Worm (Caenorhabditis elegans) whole organism, L4 larva: Measurements from ENCODE around the gene ZK470.6.

Experiments
- F37D6.2 ChIP-seq: sonication (generic microtip); optimal IDR thresholded peaks from 2 replicates; lab custom pipeline; 2016; ENCODE audit warnings: mild to moderate bottlenecking, missing genetic modification characterization, missing compliant biosample characterization
- F49E8.2 ChIP-seq: sonication (generic microtip); optimal IDR thresholded peaks from 2 replicates; lab custom pipeline; 2016; ENCODE audit warnings: missing compliant biosample characterization, mild to moderate bottlenecking, missing genetic modification characterization, borderline replicate concordance
- T26A8.4 ChIP-seq: fragments of 200-800 bp; sonication (Bioruptor generic); IDR thresholded peaks from 2 replicates; pipeline ENCODE4 v1.3.6; 2022; ENCODE audit warnings: missing genetic modification characterization, missing compliant biosample characterization
- ZK546.5 ChIP-seq, 2 experiments: sonication (generic microtip); optimal IDR thresholded peaks; 2 replicates each; lab custom pipeline; 2017; ENCODE audit warnings: missing biosample characterization in 2 of 2, missing genetic modification characterization in 2 of 2
- aha-1 ChIP-seq: fragments of 150-350 bp; peaks from one replicate; lab custom pipeline; 2014; ENCODE audit warnings: missing biosample characterization, missing genetic modification characterization
- ama-1 ChIP-seq: fragments of 150-350 bp; optimal IDR thresholded peaks from 2 replicates; lab custom pipeline; 2014; ENCODE audit warnings: inconsistent platforms, mixed read lengths
- arid-1 ChIP-seq: fragments of 200-800 bp; sonication (Bioruptor generic); conservative IDR thresholded peaks from 2 replicates; pipeline ENCODE4 v1.3.6; 2022; ENCODE audit warnings: missing genetic modification reagents, missing genetic modification characterization, missing compliant biosample characterization
- ceh-28 ChIP-seq: fragments of 150-350 bp; optimal IDR thresholded peaks from 2 replicates; lab custom pipeline; 2014; ENCODE audit warnings: missing biosample characterization, missing genetic modification reagents, missing genetic modification characterization
- ceh-62 ChIP-seq: sonication (generic microtip); optimal IDR thresholded peaks from 2 replicates; lab custom pipeline; 2017; ENCODE audit warnings: missing biosample characterization, missing genetic modification characterization
- ctbp-1 ChIP-seq: fragments of 200-800 bp; sonication (Bioruptor generic); IDR thresholded peaks from 2 replicates; pipeline ENCODE4 v1.3.6; 2022; ENCODE audit warnings: missing genetic modification reagents, missing genetic modification characterization, missing compliant biosample characterization
- daf-12 ChIP-seq: fragments of 150-350 bp; optimal IDR thresholded peaks from 2 replicates; lab custom pipeline; 2014; ENCODE audit warnings: missing biosample characterization, missing genetic modification reagents, missing genetic modification characterization
- dpl-1 ChIP-seq: fragments of 150-350 bp; optimal IDR thresholded peaks from 2 replicates; lab custom pipeline; 2014; ENCODE audit warnings: missing biosample characterization, missing genetic modification reagents, missing genetic modification characterization
- dve-1 ChIP-seq: sonication (generic microtip); optimal IDR thresholded peaks from 2 replicates; lab custom pipeline; 2017; ENCODE audit warnings: antibody characterized with exemption, mild to moderate bottlenecking, missing genetic modification characterization, missing compliant biosample characterization; ENCODE audit not compliant: insufficient read depth
- egl-43 ChIP-seq: fragments of 200-800 bp; sonication (Bioruptor generic); IDR thresholded peaks from 2 replicates; pipeline ENCODE4 v1.3.6; 2022; ENCODE audit warnings: missing genetic modification reagents, missing genetic modification characterization, missing compliant biosample characterization
- fos-1 ChIP-seq: fragments of 150-350 bp; optimal IDR thresholded peaks from 2 replicates; lab custom pipeline; 2014; ENCODE audit warnings: missing biosample characterization, missing genetic modification characterization
- hlh-11 ChIP-seq: fragments of 200-800 bp; sonication (Bioruptor generic); optimal IDR thresholded peaks from 2 replicates; lab custom pipeline; 2018; ENCODE audit warnings: mild to moderate bottlenecking, missing genetic modification characterization, missing compliant biosample characterization
- hlh-30 ChIP-seq: sonication (generic microtip); optimal IDR thresholded peaks from 2 replicates; lab custom pipeline; 2017; ENCODE audit warnings: antibody characterized with exemption, mild to moderate bottlenecking, missing genetic modification characterization, missing compliant biosample characterization; ENCODE audit not compliant: insufficient read depth
- hmg-1.1 ChIP-seq: fragments of 200-800 bp; sonication (Bioruptor generic); IDR thresholded peaks from 2 replicates; pipeline ENCODE4 v1.3.6; 2022; ENCODE audit warnings: missing genetic modification reagents, missing genetic modification characterization, missing compliant biosample characterization
- jun-1 ChIP-seq: fragments of 150-350 bp; optimal IDR thresholded peaks from 2 replicates; lab custom pipeline; 2014; ENCODE audit warnings: missing biosample characterization, missing genetic modification reagents, missing genetic modification characterization
- lim-7 ChIP-seq: fragments of 200-800 bp; sonication (Bioruptor generic); IDR thresholded peaks from 2 replicates; pipeline ENCODE4 v1.3.6; 2022; ENCODE audit warnings: missing genetic modification characterization, missing compliant biosample characterization
- lin-13 ChIP-seq: fragments of 150-350 bp; optimal IDR thresholded peaks from 2 replicates; lab custom pipeline; 2014; ENCODE audit warnings: missing biosample characterization, missing genetic modification reagents, missing genetic modification characterization
- madf-5 ChIP-seq, 2 experiments: fragments of 200-800 bp; sonication (Bioruptor generic); IDR thresholded peaks; 2 replicates each; pipeline ENCODE4 v1.3.6; 2022; ENCODE audit warnings: missing compliant biosample characterization in 2 of 2, missing genetic modification characterization in 2 of 2
- madf-9 ChIP-seq: fragments of 200-800 bp; sonication (Bioruptor generic); conservative IDR thresholded peaks from 2 replicates; pipeline ENCODE4 v1.3.6; 2022; ENCODE audit warnings: missing genetic modification reagents, missing genetic modification characterization, missing compliant biosample characterization
- mdl-1 ChIP-seq, 2 experiments: fragments of 150-350 bp in 1 of 2; sonication (generic microtip) in 1 of 2; optimal IDR thresholded peaks; 2 replicates each; lab custom pipeline; 2014 to 2017; ENCODE audit warnings: missing biosample characterization in 2 of 2, missing genetic modification characterization in 2 of 2
- mep-1 ChIP-seq: fragments of 150-350 bp; sonication (generic microtip); optimal IDR thresholded peaks from 3 replicates; lab custom pipeline; 2014; ENCODE audit warnings: missing biosample characterization, missing genetic modification characterization
- mes-2 ChIP-seq: sonication (generic microtip); optimal IDR thresholded peaks from 2 replicates; lab custom pipeline; 2016; ENCODE audit warnings: missing genotype, mild to moderate bottlenecking, missing genetic modification characterization, missing compliant biosample characterization; ENCODE audit not compliant: poor library complexity, severe bottlenecking
- nhr-10 ChIP-seq: fragments of 150-350 bp; optimal IDR thresholded peaks from 2 replicates; lab custom pipeline; 2014; ENCODE audit warnings: missing biosample characterization, missing genetic modification characterization
- nhr-102 ChIP-seq: sonication (generic microtip); optimal IDR thresholded peaks from 2 replicates; lab custom pipeline; 2016; ENCODE audit warnings: mild to moderate bottlenecking, missing genetic modification characterization, moderate library complexity, missing compliant biosample characterization
- nhr-11 ChIP-seq: fragments of 150-350 bp; optimal IDR thresholded peaks from 2 replicates; lab custom pipeline; 2014; ENCODE audit warnings: missing biosample characterization, missing genetic modification characterization
- nhr-48 ChIP-seq: sonication (generic microtip); optimal IDR thresholded peaks from 2 replicates; lab custom pipeline; 2016; ENCODE audit warnings: mild to moderate bottlenecking, missing genetic modification characterization, missing compliant biosample characterization
- nhr-6 ChIP-seq: fragments of 150-350 bp; optimal IDR thresholded peaks from 2 replicates; lab custom pipeline; 2014; ENCODE audit warnings: missing biosample characterization, missing genetic modification characterization
- nhr-77 ChIP-seq: fragments of 150-350 bp; optimal IDR thresholded peaks from 2 replicates; lab custom pipeline; 2014; ENCODE audit warnings: missing biosample characterization, missing genetic modification characterization
- pha-4 ChIP-seq, 2 experiments: fragments of 150-350 bp in 1 of 2; fragments of 200-800 bp in 1 of 2; sonication (Bioruptor generic) in 1 of 2; IDR thresholded peaks in 1 of 2; optimal IDR thresholded peaks in 1 of 2; 2 replicates each; pipeline versions ENCODE4 v1.3.6 to Lab custom; 2014 to 2022; ENCODE audit warnings: missing genetic modification characterization in 2 of 2, missing genetic modification reagents in 2 of 2, missing biosample characterization in 1 of 2, missing compliant biosample characterization in 1 of 2
- rbr-2 ChIP-seq: sonication (generic microtip); optimal IDR thresholded peaks from 2 replicates; lab custom pipeline; 2016; ENCODE audit warnings: missing genotype, missing genetic modification characterization, missing compliant biosample characterization
- saeg-2 ChIP-seq: fragments of 200-800 bp; sonication (Bioruptor generic); IDR thresholded peaks from 2 replicates; pipeline ENCODE4 v1.3.6; 2022; ENCODE audit warnings: missing genetic modification reagents, missing genetic modification characterization, missing compliant biosample characterization
- skn-1 ChIP-seq: fragments of 150-350 bp; optimal IDR thresholded peaks from 2 replicates; lab custom pipeline; 2014; ENCODE audit warnings: missing biosample characterization, missing genetic modification characterization
- snpc-1.2 ChIP-seq: fragments of 200-800 bp; sonication (Bioruptor generic); IDR thresholded peaks from 2 replicates; pipeline ENCODE4 v1.3.6; 2022; ENCODE audit warnings: missing genetic modification reagents, missing genetic modification characterization, missing compliant biosample characterization
- spr-1 ChIP-seq: sonication (generic microtip); optimal IDR thresholded peaks from 2 replicates; lab custom pipeline; 2016; ENCODE audit warnings: mild to moderate bottlenecking, missing genetic modification characterization, missing compliant biosample characterization
- spr-3 ChIP-seq: fragments of 200-800 bp; sonication (Bioruptor generic); optimal IDR thresholded peaks from 2 replicates; lab custom pipeline; 2018; ENCODE audit warnings: mild to moderate bottlenecking, missing genetic modification characterization, missing compliant biosample characterization
- tag-97 ChIP-seq: fragments of 200-800 bp; sonication (Bioruptor generic); IDR thresholded peaks from 2 replicates; pipeline ENCODE4 v1.3.6; 2022; ENCODE audit warnings: missing genetic modification characterization, missing compliant biosample characterization
- tra-1 ChIP-seq: fragments of 200-800 bp; sonication (Bioruptor generic); IDR thresholded peaks from 2 replicates; pipeline ENCODE4 v1.3.6; 2022; ENCODE audit warnings: missing genetic modification reagents, missing genetic modification characterization, missing compliant biosample characterization
- unc-130 ChIP-seq: sonication (generic microtip); optimal IDR thresholded peaks from 2 replicates; lab custom pipeline; 2016; ENCODE audit warnings: missing genetic modification reagents, missing genetic modification characterization, missing compliant biosample characterization
- unc-62 ChIP-seq, 3 experiments: fragments of 150-350 bp in 1 of 3; sonication (generic microtip); optimal IDR thresholded peaks in 2 of 3; peaks in 1 of 3; 1 replicate in 1 of 3; 2 replicates in 2 of 3; lab custom pipeline; 2014 to 2017; ENCODE audit warnings: missing biosample characterization in 3 of 3, missing genetic modification characterization in 3 of 3, missing genetic modification reagents in 3 of 3, missing genotype in 1 of 3
- vab-7 ChIP-seq: fragments of 200-800 bp; sonication (Bioruptor generic); IDR thresholded peaks from 2 replicates; pipeline ENCODE4 v1.3.6; 2022; ENCODE audit warnings: missing genetic modification reagents, missing genetic modification characterization, missing compliant biosample characterization
- zfp-3 ChIP-seq: fragments of 200-800 bp; sonication (Bioruptor generic); conservative IDR thresholded peaks from 2 replicates; pipeline ENCODE4 v1.3.6; 2022; ENCODE audit warnings: missing genetic modification reagents, missing genetic modification characterization, missing compliant biosample characterization
- zip-11 ChIP-seq: fragments of 200-800 bp; sonication (Bioruptor generic); IDR thresholded peaks from 2 replicates; pipeline ENCODE4 v1.3.6; 2022; ENCODE audit warnings: missing genetic modification characterization, missing compliant biosample characterization

Gene ZK470.6

DNA sequence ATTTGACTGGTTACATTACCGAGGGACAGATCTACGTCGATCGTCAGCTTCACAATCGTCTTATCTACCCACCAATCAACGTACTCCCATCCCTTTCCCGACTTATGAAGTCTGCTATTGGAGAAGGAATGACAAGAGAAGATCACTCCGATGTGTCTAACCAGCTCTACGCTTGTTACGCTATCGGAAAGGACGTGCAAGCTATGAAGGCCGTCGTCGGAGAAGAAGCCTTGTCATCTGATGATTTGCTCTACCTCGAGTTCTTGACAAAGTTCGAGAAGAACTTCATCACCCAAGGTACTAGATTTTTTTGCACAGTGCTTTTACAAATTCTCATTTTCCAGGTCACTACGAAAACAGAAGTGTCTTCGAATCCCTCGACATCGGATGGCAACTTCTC, 14.9 kb upstream of the ZK470.6 start:
- peak; percentile 94 for TF ChIP-seq aha-1
- peak in 1 of 2 experiments; percentile 61 for TF ChIP-seq unc-62 (GFP tag; optimal IDR thresholded peaks at IDR 0.05 in 1 of 2; lab: Kevin White, UChicago)
- TF ChIP-seq unc-62 (tag; optimal IDR thresholded peaks at IDR 0.05; lab: Kevin White, UChicago) = no peak
- TF ChIP-seq snpc-1.2 (GFP tag; lab: Robert Waterston, UW) = no peak
- TF ChIP-seq, all 104 proteins: peak for 2

DNA sequence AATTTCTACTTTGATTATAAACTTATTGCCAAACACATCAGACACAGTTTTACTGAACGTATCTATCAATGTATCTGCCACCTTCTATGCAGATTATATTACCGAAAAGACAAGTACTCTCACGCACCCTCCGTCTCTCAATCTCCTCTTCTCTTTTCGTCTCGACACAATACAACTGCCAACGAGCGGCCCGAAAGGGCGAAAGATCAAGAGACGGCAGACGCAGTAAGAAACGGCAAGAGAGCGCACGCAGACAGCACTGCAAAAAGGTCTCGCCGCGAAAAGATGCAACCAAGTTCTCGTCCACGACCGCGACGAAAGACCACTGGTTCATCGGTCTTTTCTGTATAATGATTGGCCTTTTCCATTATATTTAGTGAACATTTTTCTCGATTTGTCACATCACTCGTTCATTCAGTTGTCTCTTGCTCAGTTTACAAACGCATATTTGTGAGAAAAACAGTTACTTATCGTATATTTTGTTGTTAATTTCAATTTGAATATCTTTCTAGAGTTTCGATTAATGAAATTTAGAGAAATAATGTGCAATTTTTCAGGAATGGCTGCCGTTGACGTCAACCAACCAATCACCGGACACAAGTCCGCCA, 13.3 kb upstream of the ZK470.6 start, which contains the start of gene vha-12:
Gene vha-12, plus strand, starts transcription at position 558 of the 608 bp plus-strand sequence.
- TF ChIP-seq mep-1 = peak; percentile 96
- TF ChIP-seq mes-2 = peak; percentile 91
- no peak for TF ChIP-seq F49E8.2 (tag; lab: Kevin White, UChicago)
- TF ChIP-seq ceh-28 (tag; lab: Kevin White, UChicago) = no peak
- TF ChIP-seq nhr-6 (tag; lab: Kevin White, UChicago) = peak; percentile 85
- peak; percentile 87 for TF ChIP-seq egl-43
- TF ChIP-seq zip-11 (GFP tag; lab: Robert Waterston, UW) = no peak
- TF ChIP-seq jun-1 = peak; percentile 80
- peak; percentile 73 for TF ChIP-seq pha-4 (GFP tag; IDR thresholded peaks at IDR 0.05; lab: Robert Waterston, UW)
- no peak for TF ChIP-seq pha-4 (tag; optimal IDR thresholded peaks at IDR 0.05; lab: Kevin White, UChicago)
- TF ChIP-seq spr-3 (GFP tag; lab: Kevin White, UChicago) = no peak
- peak; percentile 72 for TF ChIP-seq dpl-1 (GFP tag; lab: Kevin White, UChicago)
- peak; percentile 58 to 89 for TF ChIP-seq mdl-1 (tag; optimal IDR thresholded peaks at IDR 0.05; lab: Kevin White, UChicago)
- TF ChIP-seq lim-7 (GFP tag; lab: Robert Waterston, UW) = 0 out of 2 replicates have a peak, but pooled peaks have one; percentile 18
- peak; percentile 70 for TF ChIP-seq ama-1 (lab: Kevin White, UChicago)
- peak in 1 of 2 experiments; percentile 99 for TF ChIP-seq unc-62 (GFP tag; optimal IDR thresholded peaks at IDR 0.05 in 1 of 2; lab: Kevin White, UChicago)
- TF ChIP-seq unc-62 (tag; optimal IDR thresholded peaks at IDR 0.05; lab: Kevin White, UChicago) = no peak
- TF ChIP-seq nhr-11 (tag; lab: Kevin White, UChicago) = peak; percentile 92
- peak; percentile 55; the same call in 1 of the 2 replicates for TF ChIP-seq arid-1 (GFP tag; lab: Robert Waterston, UW)
- peak; percentile 84 for TF ChIP-seq T26A8.4 (GFP tag; lab: Robert Waterston, UW)
- peak; percentile 95 for TF ChIP-seq hmg-1.1 (GFP tag; lab: Robert Waterston, UW)
- TF ChIP-seq nhr-10 = peak; percentile 73
- peak; percentile 71; the same call in 1 of the 2 replicates for TF ChIP-seq saeg-2
- TF ChIP-seq skn-1 (tag; lab: Kevin White, UChicago) = no peak
- TF ChIP-seq F37D6.2 = peak; percentile 61
- TF ChIP-seq aha-1 = peak; percentile 99
- TF ChIP-seq nhr-48 = peak; percentile 80
- 0 out of 2 replicates have a peak, but pooled peaks have one; percentile 36 for TF ChIP-seq madf-9 (GFP tag; lab: Robert Waterston, UW)
- TF ChIP-seq unc-130 (GFP tag; lab: Kevin White, UChicago) = no peak
- TF ChIP-seq hlh-11 (tag; lab: Kevin White, UChicago) = peak; percentile 96
- TF ChIP-seq ctbp-1 (GFP tag; lab: Robert Waterston, UW) = peak; percentile 65
- no peak for TF ChIP-seq nhr-102 (tag; lab: Kevin White, UChicago)
- peak; percentile 93 for TF ChIP-seq nhr-77
- TF ChIP-seq vab-7 = peak; percentile 20; the same call in 1 of the 2 replicates
- TF ChIP-seq spr-1 (tag; lab: Kevin White, UChicago) = peak; percentile 70
- peak; percentile 79 for TF ChIP-seq hlh-30 (tag; lab: Kevin White, UChicago)
- TF ChIP-seq ceh-62 = no peak
- TF ChIP-seq dve-1 (tag; lab: Kevin White, UChicago) = peak; percentile 95
- peak; percentile 89 for TF ChIP-seq rbr-2
- TF ChIP-seq madf-5 (GFP tag; IDR thresholded peaks at IDR 0.05; lab: Robert Waterston, UW) = no peak
- peak; percentile 73 for TF ChIP-seq lin-13 (GFP tag; lab: Kevin White, UChicago)
- no peak for TF ChIP-seq fos-1
- peak in 1 of 2 experiments; percentile 8 for TF ChIP-seq ZK546.5 (tag; optimal IDR thresholded peaks at IDR 0.05; lab: Kevin White, UChicago)
- TF ChIP-seq tra-1 (GFP tag; lab: Robert Waterston, UW) = peak; percentile 57; the same call in 1 of the 2 replicates
- no peak for TF ChIP-seq tag-97 (GFP tag; lab: Robert Waterston, UW)
- no peak for TF ChIP-seq daf-12
- TF ChIP-seq zfp-3 (GFP tag; lab: Robert Waterston, UW) = peak; percentile 74; the same call in 1 of the 2 replicates
